Worm (Caenorhabditis elegans): Measurements from ENCODE around the gene C47E12.13.
"Not testable (repeated sequence)": the region's sequence is repeated elsewhere in the genome, so short reads cannot be mapped to it uniquely, and the experiment has no call there.

C47E12.13 gene

ce11 chrIV:10028779-10029178 is 22.1 kb upstream of the C47E12.13 start, which contains the start of the genes F44D12.16 and msd-2:
F44D12.16 (plus strand) TSS chrIV:10029079.
msd-2 (plus strand) TSS chrIV:10029083.
- TF ChIP-seq fos-1, skn-1, mml-1 (tag; optimal IDR thresholded peaks at IDR 0.05): not testable (repeated sequence)

- TF ChIP-seq sea-2 (GFP tag; optimal IDR thresholded peaks at IDR 0.05) (no peak), ceh-9 (tag; optimal IDR thresholded peaks at IDR 0.05) (no peak), nhr-76 (tag; optimal IDR thresholded peaks at IDR 0.05) (no peak), zag-1 (tag; optimal IDR thresholded peaks at IDR 0.05) (no peak), fos-1 (tag; optimal IDR thresholded peaks at IDR 0.05) (no peak), nhr-28 (tag; optimal IDR thresholded peaks at IDR 0.05) (no peak), egl-27 (tag; optimal IDR thresholded peaks at IDR 0.05) (no peak), mdl-1 (tag; optimal IDR thresholded peaks at IDR 0.05) (no peak), R02D3.7 (tag; optimal IDR thresholded peaks at IDR 0.05) (no peak), daf-12 (tag; optimal IDR thresholded peaks at IDR 0.05) (no peak), ceh-82 (tag; optimal IDR thresholded peaks at IDR 0.05) (no peak)
Observed at ce11 chrIV:10027566-10027965, 20.9 kb upstream of the C47E12.13 start, which contains the start of gene gipc-2. gipc-2 (minus strand) TSS chrIV:10027666.

DNA sequence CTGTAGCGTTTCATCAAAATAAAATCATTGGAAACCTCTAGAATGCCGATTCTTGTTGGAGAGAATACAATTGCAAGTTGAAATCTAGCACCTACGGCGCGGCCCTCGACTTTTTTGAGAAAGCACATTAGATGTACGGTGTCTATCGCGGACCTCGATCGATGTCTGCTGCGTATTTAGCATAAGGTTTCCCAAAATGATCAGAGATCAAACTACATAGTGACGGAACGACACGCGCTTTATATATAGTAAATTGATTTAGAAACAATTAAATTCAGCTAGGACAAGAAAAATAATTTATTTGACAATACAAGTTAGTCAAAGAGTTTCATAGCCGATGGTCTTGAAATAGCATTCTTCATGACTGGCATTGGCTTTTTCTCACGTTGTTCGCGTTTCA is 19.4 kb upstream of the C47E12.13 start:
- TF ChIP-seq lsy-12 (tag; optimal IDR thresholded peaks at IDR 0.05) (no peak), ceh-16 (tag; optimal IDR thresholded peaks at IDR 0.05) (no peak), nhr-23 (tag; optimal IDR thresholded peaks at IDR 0.05) (no peak), ceh-28 (tag; optimal IDR thresholded peaks at IDR 0.05) (no peak), egl-27 (tag; optimal IDR thresholded peaks at IDR 0.05) (no peak), elt-2 (tag; optimal IDR thresholded peaks at IDR 0.05) (no peak), ztf-11 (tag; optimal IDR thresholded peaks at IDR 0.05) (no peak), nhr-28 (tag; optimal IDR thresholded peaks at IDR 0.05) (no peak), daf-12 (tag; optimal IDR thresholded peaks at IDR 0.05) (no peak), pha-4 (tag; optimal IDR thresholded peaks at IDR 0.05) (no peak), unc-62 (GFP tag; optimal IDR thresholded peaks at IDR 0.05) (no peak), jun-1 (tag; optimal IDR thresholded peaks at IDR 0.05) (no peak), nhr-25 (tag; optimal IDR thresholded peaks at IDR 0.05) (no peak), mml-1 (tag; optimal IDR thresholded peaks at IDR 0.05) (no peak), hmg-11 (tag; optimal IDR thresholded peaks at IDR 0.05) (no peak)

- no peak for TF ChIP-seq egl-5 (tag; optimal IDR thresholded peaks at IDR 0.05)
- TF ChIP-seq eor-1 (tag; optimal IDR thresholded peaks at IDR 0.05) = no peak
Observed at ce11 chrIV:10022991-10023390, 16.3 kb upstream of the C47E12.13 start, which contains the start of gene F44D12.8. F44D12.8 (plus strand) TSS chrIV:10023291.

DNA sequence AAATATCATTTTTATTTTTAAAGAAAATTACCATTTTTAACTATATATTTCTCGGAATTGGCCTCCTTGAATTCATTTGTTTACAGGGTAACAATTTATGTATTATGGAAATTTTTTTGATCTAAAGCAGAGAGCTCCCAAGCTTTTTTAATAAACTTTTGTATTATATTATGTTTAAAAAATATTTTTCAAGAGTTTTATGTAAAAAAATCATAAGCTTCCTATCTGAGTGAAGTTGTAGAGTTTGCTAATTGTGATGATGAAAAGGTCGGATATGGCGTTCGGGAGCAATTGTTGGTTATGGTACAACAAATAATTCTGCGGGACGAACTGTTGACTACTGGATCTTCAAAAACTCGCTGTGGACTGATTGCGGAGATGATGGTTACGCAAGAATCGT is 14.6 kb upstream of the C47E12.13 start, which contains the start of gene F44D12.19:
Gene F44D12.19 (plus strand): TSS at position 301 of the 400 bp plus-strand sequence.
- no peak for TF ChIP-seq skn-1 (tag; optimal IDR thresholded peaks at IDR 0.05)
- TF ChIP-seq daf-12 (tag; optimal IDR thresholded peaks at IDR 0.05) = no peak
- no peak for TF ChIP-seq mdl-1 (tag; optimal IDR thresholded peaks at IDR 0.05)
- TF ChIP-seq sea-2 (GFP tag; optimal IDR thresholded peaks at IDR 0.05) = no peak
- no peak for TF ChIP-seq nhr-77 (tag; optimal IDR thresholded peaks at IDR 0.05)
- TF ChIP-seq unc-62 (GFP tag; optimal IDR thresholded peaks at IDR 0.05) = no peak
- no peak for TF ChIP-seq tbx-2 (tag; optimal IDR thresholded peaks at IDR 0.05)
- no peak for TF ChIP-seq nfya-1 (tag; optimal IDR thresholded peaks at IDR 0.05; ENCODE audit: insufficient read depth)
- TF ChIP-seq lin-15B (tag; optimal IDR thresholded peaks at IDR 0.05) = no peak
- no peak for TF ChIP-seq eor-1 (tag; optimal IDR thresholded peaks at IDR 0.05)
- TF ChIP-seq snpc-4 (tag; optimal IDR thresholded peaks at IDR 0.05) = no peak
- TF ChIP-seq nhr-23 (tag; optimal IDR thresholded peaks at IDR 0.05) = no peak
- TF ChIP-seq lsy-12 (tag; optimal IDR thresholded peaks at IDR 0.05) = no peak
- TF ChIP-seq ceh-9 (tag; optimal IDR thresholded peaks at IDR 0.05) = no peak
- no peak for TF ChIP-seq fos-1 (tag; optimal IDR thresholded peaks at IDR 0.05)
- no peak for TF ChIP-seq nhr-11 (tag; optimal IDR thresholded peaks at IDR 0.05)
- TF ChIP-seq unc-39 (tag; optimal IDR thresholded peaks at IDR 0.05) = no peak
- no peak for TF ChIP-seq lin-39 (tag; optimal IDR thresholded peaks at IDR 0.05)

All from whole organism, L3 larva.